Worm (Caenorhabditis elegans) whole organism, L1 larva: ENCODE results near the gene knl-3.
A peak's percentile ranks its signal among the peaks of the same experiment; 100 is the strongest.

Experiments used
- C04F5.9 ChIP-seq: sonication (generic microtip); optimal IDR thresholded peaks from 2 replicates; lab custom pipeline; 2016; ENCODE audit warnings: missing genetic modification characterization, missing compliant biosample characterization
- C34B4.2 ChIP-seq: sonication (generic microtip); optimal IDR thresholded peaks from 2 replicates; lab custom pipeline; 2017; ENCODE audit warnings: mild to moderate bottlenecking, missing genetic modification characterization, missing compliant biosample characterization
- F16B12.6 ChIP-seq: fragments of 150-350 bp; optimal IDR thresholded peaks from 2 replicates; lab custom pipeline; 2014; ENCODE audit warnings: missing biosample characterization, missing genetic modification characterization
- aly-2 ChIP-seq: fragments of 150-350 bp; optimal IDR thresholded peaks from 2 replicates; lab custom pipeline; 2014; ENCODE audit warnings: missing biosample characterization, missing genetic modification characterization
- ceh-8 ChIP-seq: fragments of 200-800 bp; sonication (Bioruptor generic); optimal IDR thresholded peaks from 2 replicates; lab custom pipeline; 2018; ENCODE audit warnings: mild to moderate bottlenecking, missing genetic modification characterization, moderate library complexity, missing compliant biosample characterization
- ceh-88 ChIP-seq: fragments of 200-800 bp; sonication (Bioruptor generic); IDR thresholded peaks from 2 replicates; pipeline ENCODE4 v1.3.6; 2022; ENCODE audit warnings: missing genetic modification characterization, missing compliant biosample characterization
- ceh-90 ChIP-seq: sonication (generic microtip); optimal IDR thresholded peaks from 2 replicates; lab custom pipeline; 2016; ENCODE audit warnings: missing genetic modification characterization, missing compliant biosample characterization
- ces-1 ChIP-seq: fragments of 150-350 bp; optimal IDR thresholded peaks from 2 replicates; lab custom pipeline; 2014; ENCODE audit warnings: missing biosample characterization, missing genetic modification reagents, missing genetic modification characterization
- dsc-1 ChIP-seq: sonication (generic microtip); optimal IDR thresholded peaks from 2 replicates; lab custom pipeline; 2016; ENCODE audit warnings: mild to moderate bottlenecking, missing genetic modification characterization, missing compliant biosample characterization
- efl-1 ChIP-seq, 4 experiments: fragments of 150-350 bp; optimal IDR thresholded peaks in 3 of 4; peaks in 1 of 4; 1 replicate in 1 of 4; 2 replicates in 3 of 4; lab custom pipeline; 2014; ENCODE audit warnings: missing biosample characterization in 2 of 4, missing genetic modification characterization in 2 of 4, missing genetic modification reagents in 2 of 4
- efl-3 ChIP-seq: fragments of 200-800 bp; sonication (Bioruptor generic); optimal IDR thresholded peaks from 2 replicates; lab custom pipeline; 2018; ENCODE audit warnings: mild to moderate bottlenecking, missing genetic modification characterization, missing compliant biosample characterization
- egl-13 ChIP-seq: sonication (generic microtip); optimal IDR thresholded peaks from 2 replicates; lab custom pipeline; 2016; ENCODE audit warnings: missing genotype, missing genetic modification reagents, missing genetic modification characterization, missing compliant biosample characterization
- elt-2 ChIP-seq: sonication (generic microtip); optimal IDR thresholded peaks from 2 replicates; lab custom pipeline; 2016; ENCODE audit warnings: missing genetic modification characterization, mild to moderate bottlenecking, inconsistent platforms, missing compliant biosample characterization, missing genetic modification reagents
- elt-3 ChIP-seq, 6 experiments: fragments of 150-350 bp in 1 of 6; sonication (generic microtip); optimal IDR thresholded peaks; 2 replicates each; lab custom pipeline; 2017 to 2018; ENCODE audit warnings: missing biosample characterization in 6 of 6, missing genetic modification characterization in 6 of 6, inconsistent platforms in 1 of 6
- fkh-10 ChIP-seq: sonication (generic microtip); optimal IDR thresholded peaks from 2 replicates; lab custom pipeline; 2017; ENCODE audit warnings: missing biosample characterization, missing genetic modification reagents, missing genetic modification characterization
- fkh-8 ChIP-seq: sonication (generic microtip); optimal IDR thresholded peaks from 2 replicates; lab custom pipeline; 2016; ENCODE audit warnings: mild to moderate bottlenecking, missing genetic modification characterization, missing compliant biosample characterization
- grh-1 ChIP-seq: fragments of 200-800 bp; sonication (Bioruptor generic); IDR thresholded peaks from 2 replicates; pipeline ENCODE4 v1.3.6; 2022; ENCODE audit warnings: missing genetic modification reagents, missing genetic modification characterization, missing compliant biosample characterization
- hlh-17 ChIP-seq: fragments of 200-800 bp; sonication (Bioruptor generic); optimal IDR thresholded peaks from 2 replicates; lab custom pipeline; 2018; ENCODE audit warnings: missing genetic modification characterization, mild to moderate bottlenecking, missing compliant biosample characterization, moderate library complexity, borderline replicate concordance
- hlh-4 ChIP-seq: sonication (generic microtip); optimal IDR thresholded peaks from 2 replicates; lab custom pipeline; 2016; ENCODE audit warnings: mild to moderate bottlenecking, missing genetic modification characterization, missing compliant biosample characterization
- hpl-2 ChIP-seq: fragments of 150-350 bp; optimal IDR thresholded peaks from 2 replicates; lab custom pipeline; 2014; ENCODE audit warnings: missing biosample characterization, missing genetic modification reagents, missing genetic modification characterization
- isw-1 ChIP-seq: fragments of 200-800 bp; sonication (Bioruptor generic); IDR thresholded peaks from 2 replicates; pipeline ENCODE4 v1.3.6; 2022; ENCODE audit warnings: missing genetic modification characterization, missing compliant biosample characterization
- jun-1 ChIP-seq: fragments of 150-350 bp; optimal IDR thresholded peaks from 2 replicates; lab custom pipeline; 2014; ENCODE audit warnings: missing biosample characterization, missing genetic modification reagents, missing genetic modification characterization
- lin-39 ChIP-seq: fragments of 150-350 bp; optimal IDR thresholded peaks from 2 replicates; lab custom pipeline; 2014; ENCODE audit warnings: missing biosample characterization, missing genetic modification reagents, missing genetic modification characterization
- lir-3 ChIP-seq: sonication (generic microtip); optimal IDR thresholded peaks from 2 replicates; lab custom pipeline; 2016; ENCODE audit warnings: mild to moderate bottlenecking, missing genetic modification characterization, moderate library complexity, missing compliant biosample characterization; ENCODE audit not compliant: poor library complexity
- lsy-2 ChIP-seq, 2 experiments: fragments of 150-350 bp; optimal IDR thresholded peaks; 2 replicates each; lab custom pipeline; 2014; ENCODE audit warnings: missing biosample characterization in 2 of 2, missing genetic modification characterization in 2 of 2
- mdl-1 ChIP-seq, 2 experiments: fragments of 150-350 bp; optimal IDR thresholded peaks; 2 replicates each; lab custom pipeline; 2014 to 2017; ENCODE audit warnings: missing biosample characterization in 2 of 2, missing genetic modification characterization in 2 of 2, inconsistent platforms in 1 of 2
- nhr-11 ChIP-seq: fragments of 150-350 bp; optimal IDR thresholded peaks from 2 replicates; lab custom pipeline; 2014; ENCODE audit warnings: missing biosample characterization, missing genetic modification characterization
- nhr-12 ChIP-seq: sonication (generic microtip); optimal IDR thresholded peaks from 2 replicates; lab custom pipeline; 2017; ENCODE audit warnings: missing biosample characterization, missing genetic modification characterization
- nhr-19 ChIP-seq: fragments of 200-800 bp; sonication (Bioruptor generic); conservative IDR thresholded peaks from 2 replicates; pipeline ENCODE4 v1.3.6; 2022; ENCODE audit warnings: missing genetic modification characterization, missing compliant biosample characterization
- nhr-20 ChIP-seq: sonication (generic microtip); optimal IDR thresholded peaks from 2 replicates; lab custom pipeline; 2016; ENCODE audit warnings: mild to moderate bottlenecking, missing genetic modification characterization, missing compliant biosample characterization
- nhr-237 ChIP-seq: fragments of 150-350 bp; optimal IDR thresholded peaks from 2 replicates; lab custom pipeline; 2014; ENCODE audit warnings: missing biosample characterization, missing genetic modification characterization
- nhr-28 ChIP-seq: fragments of 150-350 bp; optimal IDR thresholded peaks from 2 replicates; lab custom pipeline; 2014; ENCODE audit warnings: missing biosample characterization, missing genetic modification characterization
- nhr-47 ChIP-seq: sonication (generic microtip); optimal IDR thresholded peaks from 2 replicates; lab custom pipeline; 2016; ENCODE audit warnings: mild to moderate bottlenecking, missing genetic modification characterization, moderate library complexity, missing compliant biosample characterization
- nhr-76 ChIP-seq: sonication (generic microtip); optimal IDR thresholded peaks from 2 replicates; lab custom pipeline; 2017; ENCODE audit warnings: missing biosample characterization, missing genetic modification characterization
- nhr-84 ChIP-seq: sonication (generic microtip); optimal IDR thresholded peaks from 2 replicates; lab custom pipeline; 2017; ENCODE audit warnings: missing biosample characterization, missing genetic modification characterization
- nhr-90 ChIP-seq: sonication (generic microtip); optimal IDR thresholded peaks from 2 replicates; lab custom pipeline; 2016; ENCODE audit warnings: mild to moderate bottlenecking, missing genetic modification characterization, missing compliant biosample characterization; ENCODE audit not compliant: poor library complexity
- pag-3 ChIP-seq: sonication (generic microtip); optimal IDR thresholded peaks from 2 replicates; lab custom pipeline; 2017; ENCODE audit warnings: missing genetic modification characterization, mild to moderate bottlenecking, missing compliant biosample characterization, antibody characterized with exemption, borderline replicate concordance; ENCODE audit not compliant: insufficient read depth
- pax-3 ChIP-seq: fragments of 200-800 bp; sonication (Bioruptor generic); optimal IDR thresholded peaks from 2 replicates; lab custom pipeline; 2018; ENCODE audit warnings: mild to moderate bottlenecking, missing genetic modification characterization, moderate library complexity, missing compliant biosample characterization
- pqm-1 ChIP-seq: sonication (generic microtip); optimal IDR thresholded peaks from 3 replicates; lab custom pipeline; 2017; ENCODE audit warnings: missing biosample characterization, missing genetic modification characterization
- snpc-4 ChIP-seq: fragments of 150-350 bp; optimal IDR thresholded peaks from 2 replicates; lab custom pipeline; 2014; ENCODE audit warnings: missing biosample characterization, missing genetic modification characterization
- snu-23 ChIP-seq: sonication (generic microtip); optimal IDR thresholded peaks from 2 replicates; lab custom pipeline; 2016; ENCODE audit warnings: missing genetic modification characterization, missing compliant biosample characterization
- sox-4 ChIP-seq: sonication (generic microtip); optimal IDR thresholded peaks from 2 replicates; lab custom pipeline; 2016; ENCODE audit warnings: missing genetic modification characterization, missing compliant biosample characterization
- sptf-1 ChIP-seq: fragments of 150-350 bp; optimal IDR thresholded peaks from 2 replicates; lab custom pipeline; 2014; ENCODE audit warnings: missing biosample characterization, missing genetic modification characterization
- sup-37 ChIP-seq: fragments of 200-800 bp; sonication (Bioruptor generic); optimal IDR thresholded peaks from 2 replicates; lab custom pipeline; 2018; ENCODE audit warnings: mild to moderate bottlenecking, missing genetic modification characterization, missing compliant biosample characterization
- tbx-2 ChIP-seq: sonication (generic microtip); optimal IDR thresholded peaks from 2 replicates; lab custom pipeline; 2016; ENCODE audit warnings: missing genetic modification characterization, missing compliant biosample characterization
- unc-30 ChIP-seq: sonication (generic microtip); optimal IDR thresholded peaks from 2 replicates; lab custom pipeline; 2017; ENCODE audit warnings: missing biosample characterization, missing genetic modification characterization
- unc-62 ChIP-seq: fragments of 150-350 bp; optimal IDR thresholded peaks from 2 replicates; lab custom pipeline; 2014; ENCODE audit warnings: missing biosample characterization, missing genetic modification reagents, missing genetic modification characterization
- unc-98 ChIP-seq: fragments of 200-800 bp; sonication (Bioruptor generic); IDR thresholded peaks from 2 replicates; pipeline ENCODE4 v1.3.6; 2022; ENCODE audit warnings: missing genetic modification characterization, missing compliant biosample characterization
- vab-15 ChIP-seq: sonication (generic microtip); optimal IDR thresholded peaks from 2 replicates; lab custom pipeline; 2017; ENCODE audit warnings: missing genotype, mild to moderate bottlenecking, missing genetic modification characterization, missing compliant biosample characterization
- zip-4 ChIP-seq: fragments of 200-800 bp; sonication (Bioruptor generic); optimal IDR thresholded peaks from 2 replicates; lab custom pipeline; 2018; ENCODE audit warnings: mild to moderate bottlenecking, missing genetic modification characterization, moderate library complexity, missing compliant biosample characterization
- ztf-11 ChIP-seq, 2 experiments: sonication (generic microtip); optimal IDR thresholded peaks; 2 replicates each; lab custom pipeline; 2016 to 2017; ENCODE audit warnings: missing genetic modification characterization in 2 of 2, missing biosample characterization in 1 of 2, missing compliant biosample characterization in 1 of 2

knl-3 gene

DNA sequence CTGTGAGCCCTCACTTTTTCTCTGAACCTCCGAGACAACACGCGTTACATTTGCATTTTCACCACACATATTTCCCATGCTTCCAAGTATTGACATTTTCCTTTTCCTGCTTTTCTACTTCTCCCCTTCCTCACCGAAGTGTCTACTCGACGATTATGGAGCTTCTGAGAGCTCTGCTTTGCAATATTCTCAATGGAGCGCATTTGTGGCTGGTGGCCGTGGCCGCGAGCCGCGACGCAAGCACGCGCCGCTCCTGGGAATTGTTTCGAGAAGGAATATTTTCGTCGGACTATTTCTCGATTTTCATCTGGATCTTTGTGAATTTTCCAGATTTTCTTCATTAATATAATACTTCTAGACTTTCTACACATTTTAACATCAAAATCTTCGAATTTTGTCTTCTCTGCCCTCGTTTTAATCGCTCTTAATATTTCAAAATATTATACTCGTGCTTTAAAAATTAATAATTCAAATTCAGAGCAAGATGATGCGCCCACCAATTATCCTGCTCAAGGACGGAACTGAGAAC, 2.8 kb downstream of the knl-3 start, which contains the start of the genes T10B5.4 and cct-7 (continued):
- no peak for TF ChIP-seq hpl-2 (GFP tag; lab: Kevin White, UChicago)
- no peak; the same call in 1 of the 2 replicates for TF ChIP-seq unc-98
- no peak for TF ChIP-seq zip-4 (GFP tag; lab: Kevin White, UChicago)
- no peak for TF ChIP-seq lin-39
- peak; percentile 84 for TF ChIP-seq nhr-20 (tag; lab: Kevin White, UChicago)
- TF ChIP-seq egl-13 (tag; lab: Kevin White, UChicago) = peak; percentile 88
- TF ChIP-seq pag-3 (tag; lab: Kevin White, UChicago) = no peak
- peak; percentile 73 for TF ChIP-seq nhr-237 (tag; lab: Kevin White, UChicago)
- no peak for TF ChIP-seq nhr-76 (tag; lab: Kevin White, UChicago)
- peak; percentile 98 for TF ChIP-seq fkh-10 (GFP tag; lab: Kevin White, UChicago)
- no peak for TF ChIP-seq sptf-1 (tag; lab: Kevin White, UChicago)
- peak; percentile 91 for TF ChIP-seq nhr-47 (tag; lab: Kevin White, UChicago)
- no peak for TF ChIP-seq hlh-4 (tag; lab: Kevin White, UChicago)
- TF ChIP-seq ceh-90 = peak; percentile 55
- peak; percentile 57 for TF ChIP-seq nhr-90 (tag; lab: Kevin White, UChicago)
- no peak for TF ChIP-seq unc-30 (tag; lab: Kevin White, UChicago)
- no peak for TF ChIP-seq efl-3
- TF ChIP-seq ces-1 (GFP tag; lab: Kevin White, UChicago) = no peak
- peak; percentile 74 to 92 for TF ChIP-seq lsy-2 (tag; optimal IDR thresholded peaks at IDR 0.05; lab: Kevin White, UChicago)
- TF ChIP-seq pqm-1 (tag; lab: Kevin White, UChicago) = no peak
- TF ChIP-seq snu-23 (GFP tag; lab: Kevin White, UChicago) = peak; percentile 91
- TF ChIP-seq pax-3 (tag; lab: Kevin White, UChicago) = peak; percentile 82
- TF ChIP-seq unc-62 (GFP tag; lab: Kevin White, UChicago) = no peak
- peak; percentile 26 to 75 for TF ChIP-seq mdl-1 (tag; optimal IDR thresholded peaks at IDR 0.05; lab: Kevin White, UChicago)
- peak; percentile 55; the same call in 1 of the 2 replicates for TF ChIP-seq nhr-19 (GFP tag; lab: Robert Waterston, UW)
- no peak for TF ChIP-seq lir-3 (tag; lab: Kevin White, UChicago)
- TF ChIP-seq ceh-8 = no peak
- peak; percentile 56 for TF ChIP-seq F16B12.6
- peak; percentile 83 to 85 for TF ChIP-seq efl-1 (optimal IDR thresholded peaks at IDR 0.05; lab: Kevin White, UChicago)
- peak; percentile 81 to 91 for TF ChIP-seq efl-1 (GFP tag; optimal IDR thresholded peaks at IDR 0.05 in 1 of 2; lab: Kevin White, UChicago)
- TF ChIP-seq nhr-11 = peak; percentile 57
- no peak for TF ChIP-seq elt-3 (tag; optimal IDR thresholded peaks at IDR 0.05; lab: Kevin White, UChicago)
- peak; percentile 31 for TF ChIP-seq elt-2
- TF ChIP-seq dsc-1 (tag; lab: Kevin White, UChicago) = peak; percentile 74
- no peak for TF ChIP-seq hlh-17 (GFP tag; lab: Kevin White, UChicago)
- peak; percentile 78 for TF ChIP-seq snpc-4
- peak; percentile 84 for TF ChIP-seq tbx-2
- peak; percentile 42 for TF ChIP-seq vab-15 (tag; lab: Kevin White, UChicago)
- no peak for TF ChIP-seq nhr-84 (tag; lab: Kevin White, UChicago)
- no peak for TF ChIP-seq nhr-12 (tag; lab: Kevin White, UChicago)
- TF ChIP-seq ceh-88 (GFP tag; lab: Robert Waterston, UW) = peak; percentile 44; the same call in 1 of the 2 replicates
- TF ChIP-seq isw-1 = peak; percentile 85
- no peak for TF ChIP-seq nhr-28 (tag; lab: Kevin White, UChicago)
- no peak for TF ChIP-seq C04F5.9 (tag; lab: Kevin White, UChicago)
- no peak for TF ChIP-seq C34B4.2 (tag; lab: Kevin White, UChicago)
- TF ChIP-seq sup-37 (GFP tag; lab: Kevin White, UChicago) = no peak
- TF ChIP-seq grh-1 (GFP tag; lab: Robert Waterston, UW) = no peak
- TF ChIP-seq sox-4 = peak; percentile 63
- peak; percentile 99 for TF ChIP-seq fkh-8 (tag; lab: Kevin White, UChicago)
- peak in 1 of 2 experiments; percentile 74 for TF ChIP-seq ztf-11 (tag; optimal IDR thresholded peaks at IDR 0.05; lab: Kevin White, UChicago)
- peak; percentile 80 for TF ChIP-seq jun-1 (tag; lab: Kevin White, UChicago)
- TF ChIP-seq aly-2 (tag; lab: Kevin White, UChicago) = no peak
